ENCODE assay signal across 1 fruit fly cellular context in genomic region chr3R:13978078-13978559, dm6.
A peak's percentile ranks its signal among the peaks of the same experiment; 100 is the strongest.
TF ChIP-seq lines count a peak whose summit lies in the region.

No protein-coding gene starts in this region.

TF ChIP-seq in whole organism, embryonic, 481 proteins besides CTCF, POLR2A, EP300 and RAD21 (continued from another document):
- TF ChIP-seq sob (GFP tag; IDR thresholded peaks at IDR 0.05; lab: Robert Waterston, UW) (no peak), da (GFP tag; optimal IDR thresholded peaks at IDR 0.05; lab: Kevin White, UChicago) (no peak), Mrtf (GFP tag; IDR thresholded peaks at IDR 0.05; lab: Robert Waterston, UW) (no peak), MTF-1 (GFP tag; optimal IDR thresholded peaks at IDR 0.05; lab: Kevin White, UChicago; ENCODE audit: borderline replicate concordance) (no peak), sqz (GFP tag; optimal IDR thresholded peaks at IDR 0.05; lab: Kevin White, UChicago) (peak; percentile 29), tna (GFP tag; IDR thresholded peaks at IDR 0.05; lab: Robert Waterston, UW; ENCODE audit: partially characterized antibody) (no peak), HLHmδ (GFP tag; optimal IDR thresholded peaks at IDR 0.05; lab: Kevin White, UChicago) (no peak), CG12769 (tag; optimal IDR thresholded peaks at IDR 0.05; lab: Kevin White, UChicago) (peak; percentile 27), Gug (GFP tag; IDR thresholded peaks at IDR 0.05; lab: Robert Waterston, UW) (no peak), cg (GFP tag; optimal IDR thresholded peaks at IDR 0.05; lab: Kevin White, UChicago) (no peak), tup (GFP tag; optimal IDR thresholded peaks at IDR 0.05; lab: Kevin White, UChicago) (no peak), CG8388 (GFP tag; optimal IDR thresholded peaks at IDR 0.05; lab: Kevin White, UChicago) (no peak), Nf-YC (tag; optimal IDR thresholded peaks at IDR 0.05; lab: Kevin White, UChicago) (peak; percentile 15), CG11504 (tag; optimal IDR thresholded peaks at IDR 0.05; lab: Kevin White, UChicago) (peak; percentile 74), CG33557 (GFP tag; optimal IDR thresholded peaks at IDR 0.05; lab: Kevin White, UChicago) (no peak), Ets65A (GFP tag; lab: Kevin White, UChicago) (no peak), CG7786 (GFP tag; optimal IDR thresholded peaks at IDR 0.05; lab: Kevin White, UChicago) (no peak), sd (tag; optimal IDR thresholded peaks at IDR 0.05; lab: Kevin White, UChicago) (peak; percentile 26), CG10366 (GFP tag; IDR thresholded peaks at IDR 0.05; lab: Robert Waterston, UW) (no peak), CG3407 (GFP tag; optimal IDR thresholded peaks at IDR 0.05; lab: Kevin White, UChicago) (no peak), sr (GFP tag; IDR thresholded peaks at IDR 0.05; lab: Robert Waterston, UW) (peak; percentile 76; the same call in 2 of the 3 replicates), CG17361 (GFP tag; IDR thresholded peaks at IDR 0.05; lab: Robert Waterston, UW) (no peak), CG13624 (GFP tag; optimal IDR thresholded peaks at IDR 0.05; lab: Kevin White, UChicago) (no peak), Blimp-1 (GFP tag; optimal IDR thresholded peaks at IDR 0.05; lab: Kevin White, UChicago) (peak; percentile 14), kni (GFP tag; optimal IDR thresholded peaks at IDR 0.05; lab: Kevin White, UChicago) (peak; percentile 18), CG11398 (GFP tag; optimal IDR thresholded peaks at IDR 0.05; lab: Kevin White, UChicago) (no peak), rib (GFP tag; IDR thresholded peaks at IDR 0.05; lab: Robert Waterston, UW) (0 out of 2 replicates have a peak, but pooled peaks have one; percentile 41), nau (GFP tag; optimal IDR thresholded peaks at IDR 0.05; lab: Kevin White, UChicago) (peak; percentile 90), CG10321 (GFP tag; IDR thresholded peaks at IDR 0.05; lab: Robert Waterston, UW) (peak; percentile 64), gcm (GFP tag; optimal IDR thresholded peaks at IDR 0.05; lab: Kevin White, UChicago) (no peak), CG15269 (tag; optimal IDR thresholded peaks at IDR 0.05; lab: Kevin White, UChicago) (no peak), CG6272 (GFP tag; IDR thresholded peaks at IDR 0.05; lab: Robert Waterston, UW) (no peak), exex (tag; optimal IDR thresholded peaks at IDR 0.05; lab: Kevin White, UChicago) (no peak), ci (GFP tag; IDR thresholded peaks at IDR 0.05; lab: Robert Waterston, UW) (peak; percentile 52; the same call in 1 of the 3 replicates), CG10654 (GFP tag; optimal IDR thresholded peaks at IDR 0.05; lab: Kevin White, UChicago) (no peak), CG17328 (GFP tag; IDR thresholded peaks at IDR 0.05; lab: Robert Waterston, UW) (no peak), CG13894 (tag; optimal IDR thresholded peaks at IDR 0.05; lab: Kevin White, UChicago) (peak; percentile 29), ap (GFP tag; IDR thresholded peaks at IDR 0.05; lab: Robert Waterston, UW) (no peak), pros (GFP tag; optimal IDR thresholded peaks at IDR 0.05; lab: Kevin White, UChicago) (peak; percentile 52)
